Worm (Caenorhabditis elegans) whole organism, young adult: ENCODE data around the gene oac-22.

Experiments used
- D2030.7 ChIP-seq: fragments of 200-800 bp; sonication (Bioruptor generic); IDR thresholded peaks from 2 replicates; pipeline ENCODE4 v1.3.6; 2022; ENCODE audit warnings: missing genetic modification reagents, missing genetic modification characterization, missing compliant biosample characterization
- F52B5.7 ChIP-seq: sonication (generic microtip); optimal IDR thresholded peaks from 2 replicates; lab custom pipeline; 2016; ENCODE audit warnings: mild to moderate bottlenecking, missing genetic modification characterization, missing compliant biosample characterization
- egl-44 ChIP-seq: fragments of 200-800 bp; sonication (Bioruptor generic); IDR thresholded peaks from 2 replicates; pipeline ENCODE4 v1.3.6; 2022; ENCODE audit warnings: missing genetic modification reagents, missing genetic modification characterization, missing compliant biosample characterization
- gei-17 ChIP-seq: fragments of 200-800 bp; sonication (Bioruptor generic); optimal IDR thresholded peaks from 2 replicates; lab custom pipeline; 2018; ENCODE audit warnings: mild to moderate bottlenecking, missing genetic modification characterization, missing compliant biosample characterization
- him-1 ChIP-seq: sonication (generic microtip); optimal IDR thresholded peaks from 2 replicates; lab custom pipeline; 2016; ENCODE audit warnings: missing genotype, missing genetic modification reagents, missing genetic modification characterization, missing compliant biosample characterization
- mcd-1 ChIP-seq: fragments of 200-800 bp; sonication (Bioruptor generic); IDR thresholded peaks from 2 replicates; pipeline ENCODE4 v1.3.6; 2022; ENCODE audit warnings: missing genetic modification reagents, missing genetic modification characterization, missing compliant biosample characterization
- nfya-2 ChIP-seq: fragments of 200-800 bp; sonication (Bioruptor generic); IDR thresholded peaks from 2 replicates; pipeline ENCODE4 v1.3.6; 2022; ENCODE audit warnings: missing genetic modification reagents, missing genetic modification characterization, missing compliant biosample characterization
- nhr-80 ChIP-seq: sonication (generic microtip); optimal IDR thresholded peaks from 2 replicates; lab custom pipeline; 2016; ENCODE audit warnings: missing genetic modification characterization, missing compliant biosample characterization
- pha-4 ChIP-seq: fragments of 150-350 bp; sonication (generic microtip); optimal IDR thresholded peaks from 2 replicates; lab custom pipeline; 2014; ENCODE audit warnings: missing biosample characterization, missing genetic modification reagents, missing genetic modification characterization
- sdz-38 ChIP-seq: sonication (generic microtip); optimal IDR thresholded peaks from 2 replicates; lab custom pipeline; 2016; ENCODE audit warnings: missing genotype, missing genetic modification characterization, missing compliant biosample characterization
- snpc-4 ChIP-seq, 5 experiments: fragments of 150-350 bp in 1 of 5; sonication (generic microtip) in 4 of 5; optimal IDR thresholded peaks; 2 replicates each; lab custom pipeline; 2014 to 2018; ENCODE audit warnings: missing genetic modification characterization in 5 of 5, missing biosample characterization in 3 of 5, antibody characterized with exemption in 2 of 5, mild to moderate bottlenecking in 2 of 5, missing compliant biosample characterization in 2 of 5, missing genotype in 2 of 5, moderate library complexity in 2 of 5, missing genetic modification reagents in 1 of 5
- tbx-9 ChIP-seq: sonication (generic microtip); optimal IDR thresholded peaks from 2 replicates; lab custom pipeline; 2016; ENCODE audit warnings: borderline replicate concordance, missing genetic modification characterization, inconsistent platforms, missing compliant biosample characterization
- unc-62 ChIP-seq: fragments of 150-350 bp; optimal IDR thresholded peaks from 2 replicates; lab custom pipeline; 2014; ENCODE audit warnings: missing biosample characterization, missing genetic modification reagents, missing genetic modification characterization

DNA sequence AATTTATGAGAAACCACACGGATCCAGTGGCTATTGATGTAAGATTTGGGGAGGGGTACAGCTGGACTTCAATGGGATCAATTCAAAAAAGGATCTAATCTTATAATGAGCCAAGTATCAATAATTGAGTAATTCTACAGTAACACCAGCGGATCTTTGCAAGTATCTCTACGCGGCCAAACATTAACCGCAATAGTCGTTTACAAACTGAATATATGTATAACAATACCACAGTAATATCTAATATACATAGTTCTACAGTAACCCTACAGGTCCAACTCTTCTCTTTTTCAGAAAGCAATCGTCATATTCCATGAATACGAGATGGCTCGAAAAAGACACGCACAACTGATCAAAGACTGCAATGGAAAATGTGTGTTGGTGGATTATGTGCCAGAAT lies 6.6 kb downstream of the oac-22 start, which contains the start of gene F56D6.9:
- no peak for TF ChIP-seq gei-17 (GFP tag; lab: Kevin White, UChicago)
- no peak for TF ChIP-seq pha-4
- no peak for TF ChIP-seq nfya-2 (GFP tag; lab: Robert Waterston, UW)
- no peak for TF ChIP-seq D2030.7 (GFP tag; lab: Robert Waterston, UW)
- TF ChIP-seq mcd-1 (GFP tag; lab: Robert Waterston, UW) = no peak
- no peak for TF ChIP-seq him-1
- no peak for TF ChIP-seq egl-44 (GFP tag; lab: Robert Waterston, UW)
- TF ChIP-seq sdz-38 (tag; lab: Kevin White, UChicago) = no peak
- TF ChIP-seq nhr-80 (tag; lab: Kevin White, UChicago) = no peak
- TF ChIP-seq unc-62 = no peak
- TF ChIP-seq snpc-4 (GFP tag; optimal IDR thresholded peaks at IDR 0.05; lab: Kevin White, UChicago) = no peak
- TF ChIP-seq snpc-4 (tag; optimal IDR thresholded peaks at IDR 0.05; lab: Kevin White, UChicago) = no peak
- no peak for TF ChIP-seq tbx-9
- no peak for TF ChIP-seq F52B5.7 (tag; lab: Kevin White, UChicago)
